Worm (Caenorhabditis elegans) whole organism, young adult: Measurements from ENCODE around the gene cyp-33C11.

Experiments used
- F37B4.10 ChIP-seq: fragments of 200-800 bp; sonication (Bioruptor generic); IDR thresholded peaks from 2 replicates; pipeline ENCODE4 v1.3.6; 2022; ENCODE audit warnings: missing genetic modification characterization, missing compliant biosample characterization
- ekl-4 ChIP-seq: fragments of 200-800 bp; sonication (Bioruptor generic); IDR thresholded peaks from 2 replicates; pipeline ENCODE4 v1.3.6; 2022; ENCODE audit warnings: missing genetic modification reagents, missing genetic modification characterization, missing compliant biosample characterization
- madf-3 ChIP-seq: fragments of 200-800 bp; sonication (Bioruptor generic); IDR thresholded peaks from 2 replicates; pipeline ENCODE4 v1.3.6; 2022; ENCODE audit warnings: missing genetic modification reagents, missing genetic modification characterization, missing compliant biosample characterization
- nfya-2 ChIP-seq: fragments of 200-800 bp; sonication (Bioruptor generic); IDR thresholded peaks from 2 replicates; pipeline ENCODE4 v1.3.6; 2022; ENCODE audit warnings: missing genetic modification reagents, missing genetic modification characterization, missing compliant biosample characterization
- nfyb-1 ChIP-seq: fragments of 200-800 bp; sonication (Bioruptor generic); IDR thresholded peaks from 2 replicates; pipeline ENCODE4 v1.3.6; 2022; ENCODE audit warnings: missing genetic modification reagents, missing genetic modification characterization, missing compliant biosample characterization
- rcor-1 ChIP-seq: fragments of 200-800 bp; sonication (Bioruptor generic); IDR thresholded peaks from 2 replicates; pipeline ENCODE4 v1.3.6; 2022; ENCODE audit warnings: missing genetic modification reagents, missing genetic modification characterization, missing compliant biosample characterization
- sea-2 ChIP-seq: fragments of 200-800 bp; sonication (Bioruptor generic); IDR thresholded peaks from 2 replicates; pipeline ENCODE4 v1.3.6; 2022; ENCODE audit warnings: missing genetic modification characterization, missing compliant biosample characterization
- snpc-4 ChIP-seq, 5 experiments: fragments of 150-350 bp in 1 of 5; sonication (generic microtip) in 4 of 5; optimal IDR thresholded peaks; 2 replicates each; lab custom pipeline; 2014 to 2018; ENCODE audit warnings: missing genetic modification characterization in 5 of 5, missing biosample characterization in 3 of 5, antibody characterized with exemption in 2 of 5, mild to moderate bottlenecking in 2 of 5, missing compliant biosample characterization in 2 of 5, missing genotype in 2 of 5, moderate library complexity in 2 of 5, missing genetic modification reagents in 1 of 5
- tlf-1 ChIP-seq: fragments of 200-800 bp; sonication (Bioruptor generic); optimal IDR thresholded peaks from 2 replicates; lab custom pipeline; 2018; ENCODE audit warnings: mild to moderate bottlenecking, missing genetic modification characterization, missing compliant biosample characterization
- unc-62 ChIP-seq: fragments of 150-350 bp; optimal IDR thresholded peaks from 2 replicates; lab custom pipeline; 2014; ENCODE audit warnings: missing biosample characterization, missing genetic modification reagents, missing genetic modification characterization
- zfh-2 ChIP-seq: fragments of 200-800 bp; sonication (Bioruptor generic); conservative IDR thresholded peaks from 2 replicates; pipeline ENCODE4 v1.3.6; 2022; ENCODE audit warnings: missing genetic modification reagents, missing genetic modification characterization, missing compliant biosample characterization

ce11 chrV:676550-677084, 36.2 kb downstream of the cyp-33C11 start, which contains the start of the genes fbxa-72 and srx-21:
- TF ChIP-seq sea-2 (GFP tag; lab: Robert Waterston, UW) (no peak), nfya-2 (no peak), unc-62 (GFP tag; lab: Kevin White, UChicago) (no peak), F37B4.10 (GFP tag; lab: Robert Waterston, UW) (no peak), snpc-4 (GFP tag; optimal IDR thresholded peaks at IDR 0.05; lab: Kevin White, UChicago) (no peak), snpc-4 (tag; optimal IDR thresholded peaks at IDR 0.05; lab: Kevin White, UChicago) (no peak), madf-3 (GFP tag; lab: Robert Waterston, UW) (no peak), rcor-1 (no peak), nfyb-1 (no peak), zfh-2 (GFP tag; lab: Robert Waterston, UW) (no peak), tlf-1 (no peak), ekl-4 (GFP tag; lab: Robert Waterston, UW) (no peak)
